Worm (Caenorhabditis elegans): ENCODE results near the gene frpr-17.
"Not testable (repeated sequence)": the region's sequence is repeated elsewhere in the genome, so short reads cannot be mapped to it uniquely, and the experiment has no call there.

- 0 out of 2 replicates have a peak, but pooled peaks have one; percentile 12 for TF ChIP-seq egrh-3 (GFP tag; IDR thresholded peaks at IDR 0.05)
- TF ChIP-seq nhr-179 (tag; optimal IDR thresholded peaks at IDR 0.05); ccch-3 (GFP tag; optimal IDR thresholded peaks at IDR 0.05); nhr-27 (tag; optimal IDR thresholded peaks at IDR 0.05); F49E8.2 (tag; optimal IDR thresholded peaks at IDR 0.05; ENCODE audit: insufficient read depth); T26A5.8 (tag; optimal IDR thresholded peaks at IDR 0.05); hlh-12 (tag; optimal IDR thresholded peaks at IDR 0.05): not testable (repeated sequence)
- 0 out of 2 replicates have a peak, but pooled peaks have one; percentile 17 for TF ChIP-seq ceh-100 (GFP tag; IDR thresholded peaks at IDR 0.05)
- peak; percentile 63 for TF ChIP-seq ztf-18 (tag; optimal IDR thresholded peaks at IDR 0.05)
- peak; percentile 69 for TF ChIP-seq sptf-2 (GFP tag; optimal IDR thresholded peaks at IDR 0.05)
- TF ChIP-seq nhr-90 (tag; optimal IDR thresholded peaks at IDR 0.05), result peak; percentile 64
These were observed 31.9 kb downstream of the frpr-17 start for ce11 chrX:14437806-14438205.

Data from whole organism, young adult.